Worm (Caenorhabditis elegans): ENCODE results near the gene C52G5.2.

- TF ChIP-seq sptf-1 (tag; optimal IDR thresholded peaks at IDR 0.05) (no peak), tbx-8 (GFP tag; optimal IDR thresholded peaks at IDR 0.05) (no peak), nhr-237 (tag; optimal IDR thresholded peaks at IDR 0.05) (no peak), nhr-2 (tag; optimal IDR thresholded peaks at IDR 0.05) (no peak), mep-1 (tag; optimal IDR thresholded peaks at IDR 0.05) (no peak), pha-4 (tag; optimal IDR thresholded peaks at IDR 0.05) (no peak), lsy-2 (tag; optimal IDR thresholded peaks at IDR 0.05) (no peak)
Observed at ce11 chrX:12834848-12835247, 8.3 kb upstream of the C52G5.2 start.

Data from whole organism, mixed stage, embryonic.